Fruit fly (Drosophila melanogaster) Kc167 (cell line): ENCODE results near the gene CG16736.

Experiments
- Sin3A ChIP-seq: fragments of >200 bp; optimal IDR thresholded peaks from 2 replicates; lab custom pipeline; 2018; ENCODE audit warnings: missing external identifiers
- h ChIP-seq: fragments of >200 bp; optimal IDR thresholded peaks from 3 replicates; lab custom pipeline; 2018; ENCODE audit warnings: missing external identifiers
- insv ChIP-seq: fragments of >200 bp; optimal IDR thresholded peaks from 3 replicates; lab custom pipeline; 2018; ENCODE audit warnings: missing external identifiers
- psq ChIP-seq: fragments of >200 bp; optimal IDR thresholded peaks from 2 replicates; lab custom pipeline; 2017; ENCODE audit warnings: missing external identifiers
- ttk ChIP-seq: sonication (Bioruptor generic); optimal IDR thresholded peaks from 2 replicates; lab custom pipeline; 2017; ENCODE audit warnings: missing external identifiers

DNA sequence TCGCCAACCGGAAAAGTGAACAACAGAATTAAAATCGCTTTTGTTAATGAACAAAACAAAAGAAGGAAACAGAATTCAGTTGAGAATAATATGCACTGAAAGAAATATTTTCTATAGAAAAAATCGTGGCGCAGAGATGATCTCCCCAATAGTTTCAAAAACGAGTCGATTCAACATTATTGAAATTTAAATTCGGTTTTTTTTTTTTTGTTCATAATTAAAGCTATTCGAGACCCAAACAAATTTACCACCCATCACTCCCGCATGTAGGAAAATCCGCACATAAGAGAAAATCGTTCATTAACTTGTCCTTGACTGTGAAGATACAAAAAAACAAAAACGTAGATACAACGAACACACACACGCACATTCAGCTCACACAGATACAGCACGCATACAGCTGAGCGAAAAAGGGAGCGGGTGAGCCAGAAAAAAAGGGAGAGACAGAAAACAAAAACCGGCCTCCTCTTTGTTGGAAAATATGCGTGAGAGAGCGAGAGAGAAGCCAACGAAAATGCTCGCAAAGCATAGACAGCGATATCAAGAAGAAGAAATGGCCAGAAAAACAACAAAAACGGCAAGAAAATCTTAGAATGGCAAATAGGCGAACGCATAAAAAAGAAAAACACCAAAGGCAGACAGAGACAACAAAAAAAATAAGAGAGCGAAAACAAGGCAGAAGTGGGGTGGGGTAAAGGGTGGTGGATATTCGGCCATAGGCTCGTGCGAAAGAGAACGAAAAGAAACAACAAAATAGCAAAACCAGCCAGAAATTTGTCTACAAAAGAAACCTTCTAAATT is 37.3 kb downstream of the CG16736 start:
- no peak for TF ChIP-seq h (lab: Kevin White, UChicago)
- no peak for TF ChIP-seq insv (lab: Kevin White, UChicago)
- TF ChIP-seq Sin3A (lab: Kevin White, UChicago) = no peak
- no peak for TF ChIP-seq ttk
- TF ChIP-seq psq (lab: Kevin White, UChicago) = no peak
